Fruit fly (Drosophila melanogaster): ENCODE data around the gene Gyc32E.

The Gyc32E gene

DNA sequence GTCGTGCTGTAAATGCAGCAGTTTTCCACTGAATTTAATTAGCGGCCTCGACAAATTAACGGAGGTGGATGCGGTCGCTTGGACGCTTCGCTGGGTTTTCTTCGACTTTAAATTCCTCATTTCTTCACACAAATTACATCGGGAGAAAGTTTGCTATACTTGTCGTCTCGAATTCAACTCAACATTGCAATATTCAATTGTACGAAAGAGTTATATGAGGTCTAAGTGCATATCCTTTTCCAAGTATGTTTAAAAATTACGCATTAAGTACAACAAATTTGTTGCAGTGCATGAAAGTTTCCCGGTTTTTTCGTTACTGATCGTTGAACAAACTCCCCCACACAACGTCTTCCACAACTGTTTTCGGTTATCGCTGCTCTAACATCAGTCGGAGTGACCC is 43.8 kb upstream of the Gyc32E start (continued):
- TF ChIP-seq luna (GFP tag; optimal IDR thresholded peaks at IDR 0.05): no peak
- TF ChIP-seq toy (GFP tag; IDR thresholded peaks at IDR 0.05): no peak
- TF ChIP-seq B-H2 (GFP tag; optimal IDR thresholded peaks at IDR 0.05): no peak
- TF ChIP-seq CG17568 (GFP tag; optimal IDR thresholded peaks at IDR 0.05): no peak
- TF ChIP-seq CG8359 (GFP tag; optimal IDR thresholded peaks at IDR 0.05; ENCODE audit: borderline replicate concordance): peak; percentile 6
- no peak for TF ChIP-seq schlank (tag; optimal IDR thresholded peaks at IDR 0.05)
- TF ChIP-seq CG6854 (GFP tag; optimal IDR thresholded peaks at IDR 0.05): no peak
- no peak for TF ChIP-seq exex (tag; optimal IDR thresholded peaks at IDR 0.05)
- peak; percentile 72 for TF ChIP-seq CG18262 (tag; optimal IDR thresholded peaks at IDR 0.05)
- TF ChIP-seq Dip3 (GFP tag; optimal IDR thresholded peaks at IDR 0.05): no peak
- TF ChIP-seq CG7928 (GFP tag; optimal IDR thresholded peaks at IDR 0.05): no peak
- TF ChIP-seq danr (GFP tag; IDR thresholded peaks at IDR 0.05): no peak
- TF ChIP-seq CG16863 (GFP tag; optimal IDR thresholded peaks at IDR 0.05): peak; percentile 55
- TF ChIP-seq fru (optimal IDR thresholded peaks at IDR 0.05): no peak
- TF ChIP-seq stc (GFP tag; IDR thresholded peaks at IDR 0.05): peak; percentile 50; the same call in 1 of the 2 replicates
- peak; percentile 25 for TF ChIP-seq nau (GFP tag; optimal IDR thresholded peaks at IDR 0.05)
- no peak for TF ChIP-seq HLH4C (GFP tag; IDR thresholded peaks at IDR 0.05; ENCODE audit: partially characterized antibody)
- TF ChIP-seq az2 (GFP tag; optimal IDR thresholded peaks at IDR 0.05): peak; percentile 78
- no peak for TF ChIP-seq CG34224 (GFP tag; IDR thresholded peaks at IDR 0.05; ENCODE audit: partially characterized antibody)
- TF ChIP-seq Ets65A (GFP tag): peak; percentile 83
- 0 out of 3 replicates have a peak, but pooled peaks have one; percentile 27 for TF ChIP-seq tgo (GFP tag; IDR thresholded peaks at IDR 0.05)
- TF ChIP-seq Rx (GFP tag; IDR thresholded peaks at IDR 0.05): peak; percentile 43; the same call in 1 of the 2 replicates
- TF ChIP-seq mirr (GFP tag; optimal IDR thresholded peaks at IDR 0.05): no peak
- TF ChIP-seq CG4730 (GFP tag; IDR thresholded peaks at IDR 0.05): no peak; the same call in 1 of the 2 replicates
- TF ChIP-seq CG13287 (GFP tag; IDR thresholded peaks at IDR 0.05; ENCODE audit: partially characterized antibody): no peak
- TF ChIP-seq ci (GFP tag; IDR thresholded peaks at IDR 0.05): peak; percentile 90
- TF ChIP-seq Dad (GFP tag; optimal IDR thresholded peaks at IDR 0.05): no peak
- no peak for TF ChIP-seq crp (GFP tag; optimal IDR thresholded peaks at IDR 0.05)
- TF ChIP-seq rib (GFP tag; IDR thresholded peaks at IDR 0.05): no peak
- peak; percentile 66 for TF ChIP-seq ab (GFP tag; optimal IDR thresholded peaks at IDR 0.05)
- TF ChIP-seq Six4 (GFP tag; optimal IDR thresholded peaks at IDR 0.05): peak; percentile 32
- TF ChIP-seq MTF-1 (GFP tag; optimal IDR thresholded peaks at IDR 0.05; ENCODE audit: borderline replicate concordance): no peak
- TF ChIP-seq CG18011 (GFP tag; optimal IDR thresholded peaks at IDR 0.05): no peak
- TF ChIP-seq PHDP (tag; optimal IDR thresholded peaks at IDR 0.05): peak; percentile 71
- peak; percentile 88 for TF ChIP-seq vvl (GFP tag; IDR thresholded peaks at IDR 0.05)
- peak; percentile 3 for TF ChIP-seq CG31388 (GFP tag; optimal IDR thresholded peaks at IDR 0.05)
- TF ChIP-seq YL-1 (GFP tag; optimal IDR thresholded peaks at IDR 0.05): no peak
- no peak for TF ChIP-seq bbx (GFP tag; IDR thresholded peaks at IDR 0.05; ENCODE audit: partially characterized antibody)
- peak; percentile 63; the same call in 2 of the 3 replicates for TF ChIP-seq ken (GFP tag; IDR thresholded peaks at IDR 0.05)
- TF ChIP-seq CTCF (GFP tag; optimal IDR thresholded peaks at IDR 0.05): no peak
- no peak for TF ChIP-seq Scr (GFP tag; IDR thresholded peaks at IDR 0.05; ENCODE audit: partially characterized antibody)
- no peak for TF ChIP-seq ERR (GFP tag; optimal IDR thresholded peaks at IDR 0.05)
- TF ChIP-seq CG18476 (GFP tag; optimal IDR thresholded peaks at IDR 0.05): no peak
- TF ChIP-seq hbn (GFP tag; IDR thresholded peaks at IDR 0.05; ENCODE audit: partially characterized antibody): no peak
- peak; percentile 37 for TF ChIP-seq Spps (tag; optimal IDR thresholded peaks at IDR 0.05)
- TF ChIP-seq tna (GFP tag; IDR thresholded peaks at IDR 0.05; ENCODE audit: partially characterized antibody): no peak
- TF ChIP-seq CG2875 (GFP tag; optimal IDR thresholded peaks at IDR 0.05): peak; percentile 72
- peak; percentile 39 for TF ChIP-seq CG4404 (GFP tag; IDR thresholded peaks at IDR 0.05)
- TF ChIP-seq Mad (GFP tag; optimal IDR thresholded peaks at IDR 0.05): peak; percentile 32
- TF ChIP-seq CG12155 (GFP tag; optimal IDR thresholded peaks at IDR 0.05): peak; percentile 37
- TF ChIP-seq CG8944 (GFP tag; optimal IDR thresholded peaks at IDR 0.05): peak; percentile 61
- TF ChIP-seq cad (GFP tag; optimal IDR thresholded peaks at IDR 0.05): no peak

Measured in whole organism, embryonic.